Fruit fly (Drosophila melanogaster) whole organism, wandering third instar larva: ENCODE results near the gene Cyp6d4.

Source experiments
- Jra ChIP-seq: sonication (Bioruptor generic); optimal IDR thresholded peaks from 2 replicates; lab custom pipeline; 2016; ENCODE audit warnings: missing biosample characterization, missing genetic modification characterization
- br ChIP-seq: fragments of 200-800 bp; sonication (Bioruptor generic); optimal IDR thresholded peaks from 2 replicates; lab custom pipeline; 2016; ENCODE audit warnings: missing biosample characterization, missing genetic modification characterization
- jim ChIP-seq: fragments of 175-275, 200-325 bp; sonication (Bioruptor generic); optimal IDR thresholded peaks from 2 replicates; lab custom pipeline; 2016; ENCODE audit warnings: missing biosample characterization, mild to moderate bottlenecking, missing genetic modification characterization
- lola ChIP-seq: fragments of >200 bp; optimal IDR thresholded peaks from 2 replicates; lab custom pipeline; 2017; ENCODE audit warnings: missing biosample characterization, missing genetic modification characterization

DNA sequence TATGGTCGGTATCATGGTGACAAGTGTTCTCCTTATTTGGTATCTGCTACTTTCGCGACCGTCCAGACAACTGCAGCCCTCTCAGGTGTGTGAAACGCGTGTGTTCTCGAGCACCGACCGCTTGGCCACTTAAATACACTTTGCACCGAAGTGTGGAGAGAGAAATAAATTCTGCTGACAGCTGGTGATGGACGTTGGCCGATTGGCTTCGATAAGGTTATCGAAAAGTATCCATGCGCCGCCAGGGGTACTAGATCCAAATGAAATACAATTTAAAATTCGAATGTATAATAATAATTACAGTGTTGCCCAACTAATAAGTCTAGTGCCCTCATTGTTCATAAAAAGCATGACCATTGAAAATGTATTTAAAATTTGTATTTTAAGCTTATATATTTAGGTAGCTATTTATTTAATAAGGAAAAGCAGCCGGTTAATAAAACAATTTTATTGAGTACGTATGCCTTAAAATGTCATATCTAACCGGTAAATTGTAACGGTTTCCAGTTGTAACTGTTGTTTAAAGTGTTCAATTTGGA lies 11.7 kb upstream of the Cyp6d4 start, which contains the start of the genes Gclm and CG17625:
- no peak for TF ChIP-seq lola (GFP tag; lab: Kevin White, UChicago)
- no peak for TF ChIP-seq Jra (GFP tag; lab: Kevin White, UChicago)
- TF ChIP-seq br (GFP tag; lab: Kevin White, UChicago) = peak; percentile 60
- TF ChIP-seq jim (GFP tag; lab: Kevin White, UChicago) = no peak
